Worm (Caenorhabditis elegans) whole organism, L4 larva: ENCODE data around the gene R04F11.5.

Source experiments
- arid-1 ChIP-seq: fragments of 200-800 bp; sonication (Bioruptor generic); conservative IDR thresholded peaks from 2 replicates; pipeline ENCODE4 v1.3.6; 2022; ENCODE audit warnings: missing genetic modification reagents, missing genetic modification characterization, missing compliant biosample characterization
- fos-1 ChIP-seq: fragments of 150-350 bp; optimal IDR thresholded peaks from 2 replicates; lab custom pipeline; 2014; ENCODE audit warnings: missing biosample characterization, missing genetic modification characterization
- nhr-76 ChIP-seq: fragments of 150-350 bp; optimal IDR thresholded peaks from 2 replicates; lab custom pipeline; 2014; ENCODE audit warnings: missing biosample characterization, missing genetic modification characterization
- snpc-1.2 ChIP-seq: fragments of 200-800 bp; sonication (Bioruptor generic); IDR thresholded peaks from 2 replicates; pipeline ENCODE4 v1.3.6; 2022; ENCODE audit warnings: missing genetic modification reagents, missing genetic modification characterization, missing compliant biosample characterization

DNA sequence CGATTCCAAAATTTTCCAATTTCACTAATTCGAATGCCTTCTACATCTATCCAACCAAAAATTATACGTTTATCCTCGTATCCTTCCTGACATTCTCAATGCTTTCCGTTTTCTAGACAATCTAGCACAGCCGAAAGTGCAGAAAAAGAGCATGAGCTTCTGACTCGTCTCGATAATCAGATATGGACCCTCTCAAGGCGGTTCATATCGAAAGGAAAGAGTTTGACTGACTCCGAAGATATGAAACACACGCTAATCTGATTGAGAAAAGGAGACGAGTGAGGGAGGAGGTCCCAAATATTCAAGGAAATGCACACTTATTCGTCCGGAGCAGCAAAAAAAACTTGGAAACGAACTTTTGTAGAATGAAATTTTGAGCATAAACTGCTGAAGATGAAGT, 11.4 kb upstream of the R04F11.5 start:
- no peak for TF ChIP-seq nhr-76
- no peak for TF ChIP-seq snpc-1.2 (GFP tag; lab: Robert Waterston, UW)
- TF ChIP-seq arid-1 = no peak
- no peak for TF ChIP-seq fos-1 (tag; lab: Kevin White, UChicago)
